Fruit fly (Drosophila melanogaster): ENCODE measurements around the gene CG9902.

Gene CG9902

DNA sequence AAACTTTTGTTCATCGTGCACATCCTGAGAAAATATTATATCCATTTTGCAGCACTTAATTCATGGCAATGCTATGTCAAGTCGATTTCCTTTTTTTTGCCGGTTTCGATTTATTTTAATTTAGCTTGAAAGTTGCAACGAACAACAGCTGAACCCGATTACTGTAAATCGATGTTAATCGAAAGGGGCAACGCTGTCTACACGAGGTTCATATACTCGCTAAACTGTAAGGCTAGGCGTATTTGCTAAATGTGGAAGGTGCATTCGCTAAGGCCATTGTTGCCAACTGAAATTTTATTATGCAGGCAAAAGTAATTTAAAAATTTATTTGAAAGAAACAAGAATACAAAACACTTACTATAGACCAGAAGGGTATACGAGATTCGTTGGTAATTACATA, at the start of gene CG9902 (continued):
- TF ChIP-seq CG5953 (GFP tag; IDR thresholded peaks at IDR 0.05) (no peak), CG13123 (GFP tag; optimal IDR thresholded peaks at IDR 0.05) (no peak), klu (GFP tag; IDR thresholded peaks at IDR 0.05) (no peak), br (optimal IDR thresholded peaks at IDR 0.05) (no peak), peb (GFP tag; IDR thresholded peaks at IDR 0.05) (no peak), Six4 (GFP tag; optimal IDR thresholded peaks at IDR 0.05) (no peak), Chrac-16 (GFP tag; optimal IDR thresholded peaks at IDR 0.05) (no peak), toy (GFP tag; IDR thresholded peaks at IDR 0.05) (no peak), org-1 (GFP tag; optimal IDR thresholded peaks at IDR 0.05) (no peak), NfI (GFP tag; optimal IDR thresholded peaks at IDR 0.05) (peak; percentile 8), gro (GFP tag; optimal IDR thresholded peaks at IDR 0.05) (peak; percentile 67), HmgD (GFP tag; optimal IDR thresholded peaks at IDR 0.05) (peak; percentile 86), CG9609 (GFP tag; optimal IDR thresholded peaks at IDR 0.05) (peak; percentile 18), Kr (GFP tag; optimal IDR thresholded peaks at IDR 0.05) (no peak), gce (GFP tag; IDR thresholded peaks at IDR 0.05) (no peak), GATAe (GFP tag; conservative IDR thresholded peaks at IDR 0.05) (no peak), slou (GFP tag; optimal IDR thresholded peaks at IDR 0.05) (no peak), CG6791 (GFP tag; IDR thresholded peaks at IDR 0.05; ENCODE audit: partially characterized antibody) (peak; percentile 86), Nf-YA (GFP tag; IDR thresholded peaks at IDR 0.05) (no peak), Nf-YB (GFP tag; optimal IDR thresholded peaks at IDR 0.05) (no peak), pfk (GFP tag; optimal IDR thresholded peaks at IDR 0.05) (no peak), PHDP (tag; optimal IDR thresholded peaks at IDR 0.05) (no peak), CG13624 (GFP tag; optimal IDR thresholded peaks at IDR 0.05) (peak; percentile 24), Dip3 (GFP tag; optimal IDR thresholded peaks at IDR 0.05) (no peak), usp (GFP tag; optimal IDR thresholded peaks at IDR 0.05) (no peak), bab2 (GFP tag; optimal IDR thresholded peaks at IDR 0.05) (peak; percentile 1), B-H1 (GFP tag; IDR thresholded peaks at IDR 0.05) (no peak), MESR4 (GFP tag; optimal IDR thresholded peaks at IDR 0.05) (peak; percentile 40), salm (tag; optimal IDR thresholded peaks at IDR 0.05) (no peak), CG4282 (GFP tag; optimal IDR thresholded peaks at IDR 0.05) (peak; percentile 3), hth (optimal IDR thresholded peaks at IDR 0.05) (no peak), Taf1 (GFP tag; IDR thresholded peaks at IDR 0.05) (no peak), CG6654 (GFP tag; optimal IDR thresholded peaks at IDR 0.05) (no peak), CG12071 (GFP tag; optimal IDR thresholded peaks at IDR 0.05) (no peak), CG2202 (tag; optimal IDR thresholded peaks at IDR 0.05) (no peak), CG9932 (GFP tag; IDR thresholded peaks at IDR 0.05) (no peak), lilli (GFP tag; optimal IDR thresholded peaks at IDR 0.05) (no peak), CG10267 (tag; optimal IDR thresholded peaks at IDR 0.05) (peak; percentile 55), lola (GFP tag; optimal IDR thresholded peaks at IDR 0.05) (no peak), btn (GFP tag; optimal IDR thresholded peaks at IDR 0.05) (no peak), dan (GFP tag; IDR thresholded peaks at IDR 0.05) (no peak), CG2712 (tag; optimal IDR thresholded peaks at IDR 0.05) (peak; percentile 45), Sox102F (GFP tag; optimal IDR thresholded peaks at IDR 0.05) (no peak), az2 (GFP tag; optimal IDR thresholded peaks at IDR 0.05) (no peak), ERR (GFP tag; optimal IDR thresholded peaks at IDR 0.05) (no peak), BtbVII (GFP tag; optimal IDR thresholded peaks at IDR 0.05) (no peak), CG7271 (tag; optimal IDR thresholded peaks at IDR 0.05) (no peak), mld (GFP tag; IDR thresholded peaks at IDR 0.05; ENCODE audit: partially characterized antibody) (peak; percentile 59; the same call in 1 of the 3 replicates), CG12219 (GFP tag; optimal IDR thresholded peaks at IDR 0.05) (no peak), CG4854 (GFP tag; optimal IDR thresholded peaks at IDR 0.05) (peak; percentile 96), BEAF-32 (GFP tag; optimal IDR thresholded peaks at IDR 0.05) (peak; percentile 88), mirr (GFP tag; optimal IDR thresholded peaks at IDR 0.05) (no peak), HLH54F (GFP tag; optimal IDR thresholded peaks at IDR 0.05) (no peak)
